Fruit fly (Drosophila melanogaster) whole organism, embryonic: ENCODE results near the gene CG10738.

Experiments
- Aef1 ChIP-seq: fragments of 200-800 bp; sonication (Bioruptor generic); IDR thresholded peaks from 3 replicates; pipeline ENCODE4 v1.3.6; 2022; ENCODE audit warnings: missing biosample characterization, missing genetic modification characterization
- Asciz ChIP-seq: fragments of 200-800 bp; sonication (Bioruptor generic); optimal IDR thresholded peaks from 2 replicates; lab custom pipeline; 2017; ENCODE audit warnings: missing biosample characterization, mild to moderate bottlenecking, missing genetic modification characterization, missing genetic modification reagents
- Atf6 ChIP-seq: fragments of 200-800 bp; sonication (Bioruptor generic); IDR thresholded peaks from 2 replicates; pipeline ENCODE4 v1.3.6; 2022; ENCODE audit warnings: missing biosample characterization, missing genetic modification characterization
- B-H1 ChIP-seq: fragments of 200-800 bp; sonication (Bioruptor generic); IDR thresholded peaks from 3 replicates; pipeline ENCODE4 v1.3.6; 2022; ENCODE audit warnings: missing biosample characterization, missing genetic modification characterization
- Bgb ChIP-seq: fragments of 200-800 bp; sonication (Bioruptor generic); IDR thresholded peaks from 2 replicates; pipeline ENCODE4 v1.3.6; 2022; ENCODE audit warnings: missing biosample characterization, missing genetic modification characterization; ENCODE audit not compliant: partially characterized antibody
- CG10209 ChIP-seq: fragments of 200-800 bp; sonication (Bioruptor generic); optimal IDR thresholded peaks from 3 replicates; lab custom pipeline; 2017; ENCODE audit warnings: missing biosample characterization, mild to moderate bottlenecking, missing genetic modification characterization, missing genetic modification reagents
- CG10274 ChIP-seq: fragments of 200-800 bp; sonication (Bioruptor generic); optimal IDR thresholded peaks from 3 replicates; lab custom pipeline; 2017; ENCODE audit warnings: missing biosample characterization, mild to moderate bottlenecking, missing genetic modification characterization
- CG10431 ChIP-seq: fragments of 200-800 bp; sonication (Bioruptor generic); optimal IDR thresholded peaks from 3 replicates; lab custom pipeline; 2018; ENCODE audit warnings: missing biosample characterization, mild to moderate bottlenecking, missing genetic modification characterization
- CG10543 ChIP-seq: fragments of 200-800 bp; sonication (Bioruptor generic); optimal IDR thresholded peaks from 3 replicates; lab custom pipeline; 2017; ENCODE audit warnings: missing biosample characterization, mild to moderate bottlenecking, missing genetic modification characterization, moderate library complexity
- CG11456 ChIP-seq: fragments of 200-800 bp; sonication (Bioruptor generic); IDR thresholded peaks from 3 replicates; pipeline ENCODE4 v1.3.6; 2022; ENCODE audit warnings: missing biosample characterization, missing genetic modification characterization
- CG12071 ChIP-seq: fragments of 200-800 bp; sonication (Bioruptor generic); optimal IDR thresholded peaks from 3 replicates; lab custom pipeline; 2018; ENCODE audit warnings: missing biosample characterization, mild to moderate bottlenecking, missing genetic modification characterization
- CG12219 ChIP-seq: fragments of 200-800 bp; sonication (Bioruptor generic); optimal IDR thresholded peaks from 3 replicates; lab custom pipeline; 2018; ENCODE audit warnings: missing biosample characterization, mild to moderate bottlenecking, missing genetic modification characterization
- CG12744 ChIP-seq: fragments of 200-800 bp; sonication (Bioruptor generic); optimal IDR thresholded peaks from 2 replicates; lab custom pipeline; 2016; ENCODE audit warnings: missing biosample characterization, missing genetic modification characterization
- CG16779 ChIP-seq: fragments of 200-800 bp; sonication (Bioruptor generic); IDR thresholded peaks from 2 replicates; pipeline ENCODE4 v1.3.6; 2022; ENCODE audit warnings: missing biosample characterization, missing genetic modification characterization
- CG32767 ChIP-seq: fragments of 200-800 bp; sonication (Bioruptor generic); IDR thresholded peaks from 2 replicates; pipeline ENCODE4 v1.3.6; 2022; ENCODE audit warnings: missing biosample characterization, missing genetic modification characterization
- CG33213 ChIP-seq: fragments of 200-800 bp; sonication (Bioruptor generic); optimal IDR thresholded peaks from 3 replicates; lab custom pipeline; 2016; ENCODE audit warnings: missing biosample characterization, missing genetic modification characterization
- CG34376 ChIP-seq: fragments of 200-800 bp; sonication (Bioruptor generic); optimal IDR thresholded peaks from 2 replicates; lab custom pipeline; 2018; ENCODE audit warnings: missing biosample characterization, mild to moderate bottlenecking, missing genetic modification characterization
- CG42726 ChIP-seq: fragments of 200-800 bp; sonication (Bioruptor generic); IDR thresholded peaks from 2 replicates; pipeline ENCODE4 v1.3.6; 2022; ENCODE audit warnings: missing biosample characterization, missing genetic modification characterization; ENCODE audit not compliant: partially characterized antibody
- CG4360 ChIP-seq: fragments of 200-800 bp; sonication (Bioruptor generic); IDR thresholded peaks from 2 replicates; pipeline ENCODE4 v1.3.6; 2022; ENCODE audit warnings: missing biosample characterization, missing genetic modification characterization
- CG5245 ChIP-seq: fragments of 200-800 bp; sonication (Bioruptor generic); optimal IDR thresholded peaks from 3 replicates; lab custom pipeline; 2016; ENCODE audit warnings: missing biosample characterization, missing genetic modification characterization
- CG9876 ChIP-seq: fragments of 200-800 bp; sonication (Bioruptor generic); optimal IDR thresholded peaks from 2 replicates; lab custom pipeline; 2016; ENCODE audit warnings: missing biosample characterization, missing genetic modification characterization
- CG9932 ChIP-seq: fragments of 200-800 bp; sonication (Bioruptor generic); IDR thresholded peaks from 2 replicates; pipeline ENCODE4 v1.3.6; 2022; ENCODE audit warnings: missing biosample characterization, missing genetic modification characterization
- Camta ChIP-seq: fragments of 200-800 bp; sonication (Bioruptor generic); optimal IDR thresholded peaks from 2 replicates; lab custom pipeline; 2016; ENCODE audit warnings: missing biosample characterization, missing genetic modification characterization
- Dek ChIP-seq: fragments of 200-800 bp; sonication (Bioruptor generic); optimal IDR thresholded peaks from 3 replicates; lab custom pipeline; 2019; ENCODE audit warnings: missing biosample characterization, mild to moderate bottlenecking, missing genetic modification characterization, moderate library complexity
- Gsc ChIP-seq: fragments of 200-800 bp; sonication (Bioruptor generic); IDR thresholded peaks from 2 replicates; pipeline ENCODE4 v1.3.6; 2022; ENCODE audit warnings: missing biosample characterization, missing genetic modification characterization
- Jarid2 ChIP-seq: fragments of 200-800 bp; sonication (Bioruptor generic); optimal IDR thresholded peaks from 3 replicates; lab custom pipeline; 2017; ENCODE audit warnings: mild to moderate bottlenecking, missing biosample characterization, missing genetic modification reagents, missing genetic modification characterization
- amos ChIP-seq: fragments of 200-800 bp; sonication (Bioruptor generic); IDR thresholded peaks from 2 replicates; pipeline ENCODE4 v1.3.6; 2022; ENCODE audit warnings: missing biosample characterization, missing genetic modification characterization; ENCODE audit not compliant: partially characterized antibody
- bbx ChIP-seq: fragments of 200-800 bp; sonication (Bioruptor generic); IDR thresholded peaks from 2 replicates; pipeline ENCODE4 v1.3.6; 2022; ENCODE audit warnings: missing biosample characterization, missing genetic modification characterization; ENCODE audit not compliant: partially characterized antibody
- bowl ChIP-seq: fragments of 200-800 bp; sonication (Bioruptor generic); IDR thresholded peaks from 2 replicates; pipeline ENCODE4 v1.3.6; 2022; ENCODE audit warnings: missing biosample characterization, missing genetic modification characterization
- chinmo ChIP-seq: fragments of 200-800 bp; sonication (Bioruptor generic); IDR thresholded peaks from 4 replicates; pipeline ENCODE4 v1.3.6; 2022; ENCODE audit warnings: missing biosample characterization, missing genetic modification characterization; ENCODE audit not compliant: partially characterized antibody
- ci ChIP-seq: fragments of 200-800 bp; sonication (Bioruptor generic); IDR thresholded peaks from 3 replicates; pipeline ENCODE4 v1.3.6; 2022; ENCODE audit warnings: missing biosample characterization, missing genetic modification characterization
- ftz-f1 ChIP-seq: fragments of 200-800 bp; sonication (Bioruptor generic); optimal IDR thresholded peaks from 2 replicates; lab custom pipeline; 2016; ENCODE audit warnings: missing biosample characterization, missing genetic modification characterization
- ham ChIP-seq: fragments of 200-800 bp; sonication (Bioruptor generic); IDR thresholded peaks from 2 replicates; pipeline ENCODE4 v1.3.6; 2022; ENCODE audit warnings: missing biosample characterization, missing genetic modification characterization
- hbn ChIP-seq: fragments of 200-800 bp; sonication (Bioruptor generic); IDR thresholded peaks from 2 replicates; pipeline ENCODE4 v1.3.6; 2022; ENCODE audit warnings: missing biosample characterization, missing genetic modification characterization; ENCODE audit not compliant: partially characterized antibody
- inv ChIP-seq: fragments of 200-800 bp; sonication (Bioruptor generic); IDR thresholded peaks from 2 replicates; pipeline ENCODE4 v1.3.6; 2022; ENCODE audit warnings: missing biosample characterization, missing genetic modification characterization; ENCODE audit not compliant: partially characterized antibody
- ken ChIP-seq: fragments of 200-800 bp; sonication (Bioruptor generic); IDR thresholded peaks from 3 replicates; pipeline ENCODE4 v1.3.6; 2022; ENCODE audit warnings: missing biosample characterization, missing genetic modification characterization
- mam ChIP-seq: fragments of 200-800 bp; sonication (Bioruptor generic); optimal IDR thresholded peaks from 3 replicates; lab custom pipeline; 2016; ENCODE audit warnings: missing biosample characterization, missing genetic modification characterization
- mirr ChIP-seq: fragments of 200-800 bp; sonication (Bioruptor generic); optimal IDR thresholded peaks from 3 replicates; lab custom pipeline; 2018; ENCODE audit warnings: missing biosample characterization, mild to moderate bottlenecking, missing genetic modification characterization
- otp ChIP-seq: fragments of 200-800 bp; sonication (Bioruptor generic); IDR thresholded peaks from 3 replicates; pipeline ENCODE4, ENCODE4 v1.3.6; 2022; ENCODE audit warnings: missing biosample characterization, missing genetic modification characterization
- run ChIP-seq: fragments of 200-800 bp; sonication (Bioruptor generic); optimal IDR thresholded peaks from 3 replicates; lab custom pipeline; 2018; ENCODE audit warnings: missing biosample characterization, mild to moderate bottlenecking, missing genetic modification characterization
- schlank ChIP-seq: fragments of 200-800 bp; sonication (Bioruptor generic); optimal IDR thresholded peaks from 2 replicates; lab custom pipeline; 2018; ENCODE audit warnings: missing biosample characterization, mild to moderate bottlenecking, missing genetic modification characterization
- sisA ChIP-seq: fragments of 200-800 bp; sonication (Bioruptor generic); IDR thresholded peaks from 2 replicates; pipeline ENCODE4 v1.3.6; 2022; ENCODE audit warnings: missing biosample characterization, missing genetic modification characterization
- slbo ChIP-seq: fragments of 200-800 bp; sonication (Bioruptor generic); IDR thresholded peaks from 2 replicates; pipeline ENCODE4 v1.3.6; 2022; ENCODE audit warnings: missing biosample characterization, missing genetic modification characterization
- so ChIP-seq: fragments of 200-800 bp; sonication (Bioruptor generic); IDR thresholded peaks from 3 replicates; pipeline ENCODE4 v1.3.6; 2022; ENCODE audit warnings: missing biosample characterization, missing genetic modification characterization
- sob ChIP-seq: fragments of 200-800 bp; sonication (Bioruptor generic); IDR thresholded peaks from 2 replicates; pipeline ENCODE4 v1.3.6; 2022; ENCODE audit warnings: missing biosample characterization, missing genetic modification characterization
- tna ChIP-seq: fragments of 200-800 bp; sonication (Bioruptor generic); IDR thresholded peaks from 2 replicates; pipeline ENCODE4 v1.3.6; 2022; ENCODE audit warnings: missing biosample characterization, missing genetic modification characterization; ENCODE audit not compliant: partially characterized antibody
- z ChIP-seq: fragments of 200-800 bp; sonication (Bioruptor generic); IDR thresholded peaks from 3 replicates; pipeline ENCODE4 v1.3.6; 2022; ENCODE audit warnings: missing biosample characterization, missing genetic modification characterization

The CG10738 gene

DNA sequence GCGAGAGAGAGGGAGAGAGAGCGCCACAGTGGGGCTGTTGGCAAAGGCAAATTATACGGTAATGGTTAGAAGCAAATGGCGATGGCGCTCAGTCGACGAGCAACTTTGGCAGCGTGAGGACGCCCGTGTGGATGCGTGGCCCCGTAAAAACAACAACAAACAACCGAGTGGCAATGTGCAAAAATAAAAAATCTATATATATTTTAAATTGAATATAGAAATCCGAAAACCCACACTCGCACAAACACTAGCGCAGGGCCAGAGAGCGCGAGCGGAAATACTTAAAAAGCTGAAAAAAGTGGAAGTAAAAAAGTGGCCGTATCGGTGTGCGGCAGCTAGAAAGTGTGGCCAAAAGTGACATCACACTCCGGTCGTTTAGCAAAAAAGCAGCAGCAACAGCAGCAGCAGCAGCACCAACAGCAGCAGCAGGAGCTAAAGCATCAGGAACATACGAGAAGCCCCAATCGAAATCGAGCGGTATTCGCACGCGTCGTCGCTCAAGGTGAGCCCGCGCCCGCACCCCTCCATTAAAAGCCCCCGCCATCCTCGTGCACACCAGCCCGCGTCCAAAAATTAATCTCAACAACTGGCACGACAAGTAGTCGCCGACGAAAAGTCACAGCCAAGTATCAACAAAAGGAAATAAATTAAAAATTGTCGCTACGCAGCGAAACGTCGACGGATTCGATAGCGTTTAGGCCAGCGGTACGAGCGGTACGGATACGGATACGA is 27.0 kb downstream of the CG10738 start, which contains the start of gene stv (continued):
- TF ChIP-seq Gsc (GFP tag; lab: Robert Waterston, UW) (no peak), B-H1 (GFP tag; lab: Robert Waterston, UW) (peak; percentile 23; the same call in 1 of the 3 replicates), bbx (0 out of 2 replicates have a peak, but pooled peaks have one; percentile 47), CG5245 (GFP tag; lab: Kevin White, UChicago) (no peak), ken (GFP tag; lab: Robert Waterston, UW) (0 out of 3 replicates have a peak, but pooled peaks have one; percentile 7), CG42726 (GFP tag; lab: Robert Waterston, UW) (peak; percentile 46; the same call in 1 of the 2 replicates), Atf6 (GFP tag; lab: Robert Waterston, UW) (peak; percentile 7; the same call in 1 of the 2 replicates), CG10274 (no peak), CG33213 (GFP tag; lab: Kevin White, UChicago) (no peak), CG10209 (GFP tag; lab: Kevin White, UChicago) (no peak), inv (GFP tag; lab: Robert Waterston, UW) (peak; percentile 6; the same call in 1 of the 2 replicates), Jarid2 (GFP tag; lab: Kevin White, UChicago) (peak; percentile 93), CG4360 (peak; percentile 86), CG12219 (GFP tag; lab: Kevin White, UChicago) (no peak), Camta (GFP tag; lab: Kevin White, UChicago) (no peak), CG34376 (GFP tag; lab: Kevin White, UChicago) (peak; percentile 10), CG10543 (GFP tag; lab: Kevin White, UChicago) (peak; percentile 57), Dek (peak; percentile 34), CG10431 (GFP tag; lab: Kevin White, UChicago) (peak; percentile 8), tna (GFP tag; lab: Robert Waterston, UW) (peak; percentile 21; the same call in 1 of the 2 replicates), CG11456 (GFP tag; lab: Robert Waterston, UW) (peak; percentile 37; the same call in 2 of the 3 replicates), so (GFP tag; lab: Robert Waterston, UW) (peak; percentile 6; the same call in 1 of the 3 replicates), run (no peak), CG9876 (GFP tag; lab: Kevin White, UChicago) (no peak), ham (GFP tag; lab: Robert Waterston, UW) (no peak), CG16779 (0 out of 2 replicates have a peak, but pooled peaks have one; percentile 5), chinmo (GFP tag; lab: Robert Waterston, UW) (peak; percentile 87; the same call in 2 of the 4 replicates), sob (GFP tag; lab: Robert Waterston, UW) (0 out of 2 replicates have a peak, but pooled peaks have one; percentile 7), mirr (GFP tag; lab: Kevin White, UChicago) (peak; percentile 11), otp (GFP tag; lab: Robert Waterston, UW) (0 out of 3 replicates have a peak, but pooled peaks have one; percentile 41), Bgb (GFP tag; lab: Robert Waterston, UW) (0 out of 2 replicates have a peak, but pooled peaks have one; percentile 31), Aef1 (GFP tag; lab: Robert Waterston, UW) (peak; percentile 66), mam (no peak), sisA (GFP tag; lab: Robert Waterston, UW) (no peak), z (GFP tag; lab: Robert Waterston, UW) (0 out of 3 replicates have a peak, but pooled peaks have one; percentile 31), CG32767 (GFP tag; lab: Robert Waterston, UW) (0 out of 2 replicates have a peak, but pooled peaks have one; percentile 10), hbn (GFP tag; lab: Robert Waterston, UW) (no peak; the same call in none of the 2 replicates), slbo (GFP tag; lab: Robert Waterston, UW) (peak; percentile 38; the same call in 1 of the 2 replicates), bowl (GFP tag; lab: Robert Waterston, UW) (no peak), Asciz (GFP tag; lab: Kevin White, UChicago) (no peak), CG12744 (GFP tag; lab: Kevin White, UChicago) (no peak), ci (0 out of 3 replicates have a peak, but pooled peaks have one; percentile 36), schlank (no peak), CG12071 (no peak), CG9932 (peak; percentile 30; the same call in 1 of the 2 replicates), ftz-f1 (GFP tag; lab: Kevin White, UChicago) (peak; percentile 28), amos (GFP tag; lab: Robert Waterston, UW) (peak; percentile 40; the same call in 1 of the 2 replicates)
